Fruit fly (Drosophila melanogaster): ENCODE data around the gene CG17292.

Gene CG17292

DNA sequence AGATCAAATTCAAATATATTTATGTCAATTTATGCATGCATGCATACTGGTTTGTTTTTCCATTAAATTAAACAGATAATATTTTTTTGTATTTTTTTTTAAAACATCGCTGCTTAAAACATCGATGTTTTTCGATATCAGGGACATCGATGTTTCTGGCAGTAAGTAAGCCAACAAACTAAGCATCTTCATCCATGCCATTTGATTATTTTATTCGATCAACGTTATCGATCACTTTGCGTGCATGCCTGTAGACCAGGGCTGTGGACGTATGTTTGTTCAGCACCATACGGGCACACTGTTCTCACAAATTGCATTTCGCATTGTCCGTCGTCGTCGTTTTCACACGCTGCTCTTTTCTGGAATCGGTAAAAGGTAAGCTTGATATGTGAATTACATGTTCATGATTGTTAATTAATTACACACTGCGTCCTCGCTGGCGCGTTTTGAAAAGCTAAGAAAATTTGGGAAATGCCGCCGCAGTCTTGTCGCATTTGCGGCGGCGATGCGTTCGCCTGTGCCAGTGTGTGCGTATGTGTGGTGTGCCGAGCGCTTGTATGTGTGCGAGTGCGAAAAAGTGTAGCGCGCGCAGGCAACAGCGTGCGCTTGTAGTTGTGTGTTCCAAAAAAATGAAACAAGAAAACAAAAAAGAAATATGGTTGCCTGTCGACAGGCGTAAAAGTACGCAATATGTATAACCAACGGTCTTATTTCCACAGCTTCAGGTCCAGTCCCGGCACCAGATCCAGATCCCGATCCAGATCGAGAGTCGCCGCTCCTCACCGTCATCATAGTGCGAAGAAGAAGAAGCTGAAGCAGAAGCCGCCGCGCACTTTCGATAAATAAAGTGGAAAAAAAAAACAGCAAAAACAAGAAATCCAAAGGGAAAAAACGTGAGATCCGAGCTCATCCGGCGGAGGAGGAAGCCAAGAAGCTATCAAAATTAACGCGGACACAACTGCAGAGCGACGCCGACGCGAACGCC is 33.3 kb downstream of the CG17292 start, which contains the start of gene emb (continued):
- TF ChIP-seq CG10147 (GFP tag; optimal IDR thresholded peaks at IDR 0.05) (no peak), Dad (GFP tag; optimal IDR thresholded peaks at IDR 0.05) (peak; percentile 52), CG12104 (GFP tag; optimal IDR thresholded peaks at IDR 0.05) (peak; percentile 52), Spps (tag; optimal IDR thresholded peaks at IDR 0.05) (no peak), CG3065 (GFP tag; optimal IDR thresholded peaks at IDR 0.05) (no peak), Sry-β (GFP tag; optimal IDR thresholded peaks at IDR 0.05) (peak; percentile 3), HmgD (GFP tag; optimal IDR thresholded peaks at IDR 0.05) (peak; percentile 90), CG7963 (GFP tag; IDR thresholded peaks at IDR 0.05; ENCODE audit: partially characterized antibody) (peak; percentile 99), lola (GFP tag; optimal IDR thresholded peaks at IDR 0.05) (peak in 1 of 3 experiments; percentile 38), Awh (GFP tag; IDR thresholded peaks at IDR 0.05) (no peak), Ptx1 (GFP tag; IDR thresholded peaks at IDR 0.05) (0 out of 2 replicates have a peak, but pooled peaks have one; percentile 2), emc (GFP tag; optimal IDR thresholded peaks at IDR 0.05) (no peak), Fer3 (tag; optimal IDR thresholded peaks at IDR 0.05) (peak; percentile 30), HHEX (GFP tag; optimal IDR thresholded peaks at IDR 0.05) (no peak), gro (GFP tag; optimal IDR thresholded peaks at IDR 0.05) (no peak), jing (GFP tag; optimal IDR thresholded peaks at IDR 0.05) (no peak), cato (GFP tag; optimal IDR thresholded peaks at IDR 0.05; ENCODE audit: borderline replicate concordance) (peak; percentile 13), Stat92E (GFP tag; optimal IDR thresholded peaks at IDR 0.05) (no peak), Dll (GFP tag; IDR thresholded peaks at IDR 0.05; ENCODE audit: partially characterized antibody) (peak; percentile 94), CG7839 (tag; optimal IDR thresholded peaks at IDR 0.05) (no peak), esg (GFP tag; conservative IDR thresholded peaks at IDR 0.05) (no peak), ro (GFP tag; IDR thresholded peaks at IDR 0.05) (no peak), sug (tag; optimal IDR thresholded peaks at IDR 0.05) (no peak), CG10654 (GFP tag; optimal IDR thresholded peaks at IDR 0.05) (peak; percentile 7), CG11398 (GFP tag; optimal IDR thresholded peaks at IDR 0.05) (no peak), cad (GFP tag; optimal IDR thresholded peaks at IDR 0.05) (no peak), CG17612 (GFP tag; IDR thresholded peaks at IDR 0.05) (no peak), Ada2b (GFP tag; IDR thresholded peaks at IDR 0.05) (no peak), CG18599 (GFP tag; optimal IDR thresholded peaks at IDR 0.05) (no peak), Ravus (GFP tag; IDR thresholded peaks at IDR 0.05) (no peak), abd-A (tag; optimal IDR thresholded peaks at IDR 0.05) (no peak), CG13894 (tag; optimal IDR thresholded peaks at IDR 0.05) (no peak), crol (GFP tag; IDR thresholded peaks at IDR 0.05) (no peak), CG31365 (tag; optimal IDR thresholded peaks at IDR 0.05) (no peak), CG7928 (GFP tag; optimal IDR thresholded peaks at IDR 0.05) (peak; percentile 93), chn (GFP tag; optimal IDR thresholded peaks at IDR 0.05) (peak; percentile 52), CG7357 (GFP tag; IDR thresholded peaks at IDR 0.05) (no peak), PHDP (tag; optimal IDR thresholded peaks at IDR 0.05) (no peak), ranshi (GFP tag; IDR thresholded peaks at IDR 0.05) (0 out of 2 replicates have a peak, but pooled peaks have one; percentile 17), dpn (GFP tag; optimal IDR thresholded peaks at IDR 0.05) (peak; percentile 36 to 50), scrt (GFP tag; optimal IDR thresholded peaks at IDR 0.05) (no peak), Asciz (GFP tag; optimal IDR thresholded peaks at IDR 0.05) (no peak), Atf-2 (GFP tag; optimal IDR thresholded peaks at IDR 0.05) (peak; percentile 18), CG3163 (GFP tag; optimal IDR thresholded peaks at IDR 0.05) (peak; percentile 24), tio (GFP tag; optimal IDR thresholded peaks at IDR 0.05) (no peak), HLH54F (GFP tag; optimal IDR thresholded peaks at IDR 0.05) (peak; percentile 58), CG4707 (GFP tag; optimal IDR thresholded peaks at IDR 0.05) (no peak), Hand (GFP tag; optimal IDR thresholded peaks at IDR 0.05) (no peak)
